Fruit fly (Drosophila melanogaster) whole organism, embryonic: ENCODE data around the gene Cep97.

Experiments
- Adf1 ChIP-seq: fragments of 200-800 bp; sonication (Bioruptor generic); IDR thresholded peaks from 2 replicates; pipeline ENCODE4 v1.3.6; 2022; ENCODE audit warnings: missing biosample characterization, missing genetic modification characterization
- Aef1 ChIP-seq: fragments of 200-800 bp; sonication (Bioruptor generic); IDR thresholded peaks from 3 replicates; pipeline ENCODE4 v1.3.6; 2022; ENCODE audit warnings: missing biosample characterization, missing genetic modification characterization
- Atf3 ChIP-seq: fragments of 200-800 bp; sonication (Bioruptor generic); optimal IDR thresholded peaks from 3 replicates; lab custom pipeline; 2016; ENCODE audit warnings: missing biosample characterization, missing genetic modification characterization
- Blimp-1 ChIP-seq: fragments of 200-800 bp; sonication (Bioruptor generic); optimal IDR thresholded peaks from 3 replicates; lab custom pipeline; 2018; ENCODE audit warnings: missing biosample characterization, missing genetic modification characterization, mild to moderate bottlenecking, moderate library complexity, missing genetic modification reagents
- CG10147 ChIP-seq: fragments of 200-800 bp; sonication (Bioruptor generic); optimal IDR thresholded peaks from 2 replicates; lab custom pipeline; 2019; ENCODE audit warnings: missing biosample characterization, mild to moderate bottlenecking, missing genetic modification characterization, moderate library complexity
- CG11247 ChIP-seq: fragments of 200-800 bp; sonication (Bioruptor generic); IDR thresholded peaks from 2 replicates; pipeline ENCODE4 v1.3.6; 2022; ENCODE audit warnings: missing biosample characterization, missing genetic modification characterization
- CG11504 ChIP-seq: fragments of 200-800 bp; sonication (Bioruptor generic); optimal IDR thresholded peaks from 3 replicates; lab custom pipeline; 2019; ENCODE audit warnings: missing biosample characterization, mild to moderate bottlenecking, missing genetic modification characterization, moderate library complexity
- CG12155 ChIP-seq: fragments of 200-800 bp; sonication (Bioruptor generic); optimal IDR thresholded peaks from 3 replicates; lab custom pipeline; 2016; ENCODE audit warnings: missing biosample characterization, missing genetic modification characterization
- CG12769 ChIP-seq: fragments of 200-800 bp; sonication (Bioruptor generic); optimal IDR thresholded peaks from 2 replicates; lab custom pipeline; 2019; ENCODE audit warnings: missing biosample characterization, mild to moderate bottlenecking, missing genetic modification characterization, moderate library complexity
- CG14667 ChIP-seq: fragments of 200-800 bp; sonication (Bioruptor generic); IDR thresholded peaks from 2 replicates; pipeline ENCODE4 v1.3.6; 2022; ENCODE audit warnings: missing biosample characterization, missing genetic modification characterization
- CG17359 ChIP-seq: fragments of 200-800 bp; sonication (Bioruptor generic); optimal IDR thresholded peaks from 3 replicates; lab custom pipeline; 2018; ENCODE audit warnings: missing biosample characterization, mild to moderate bottlenecking, missing genetic modification characterization, moderate library complexity
- CG17385 ChIP-seq: fragments of 200-800 bp; sonication (Bioruptor generic); optimal IDR thresholded peaks from 3 replicates; lab custom pipeline; 2018; ENCODE audit warnings: missing biosample characterization, mild to moderate bottlenecking, missing genetic modification characterization
- CG17612 ChIP-seq: fragments of 200-800 bp; sonication (Bioruptor generic); IDR thresholded peaks from 2 replicates; pipeline ENCODE4 v1.3.6; 2022; ENCODE audit warnings: missing biosample characterization, missing genetic modification characterization
- CG2120 ChIP-seq: fragments of 200-800 bp; sonication (Bioruptor generic); optimal IDR thresholded peaks from 3 replicates; lab custom pipeline; 2016; ENCODE audit warnings: missing biosample characterization, missing genetic modification characterization
- CG3847 ChIP-seq: fragments of 200-800 bp; sonication (Bioruptor generic); IDR thresholded peaks from 2 replicates; pipeline ENCODE4 v1.3.6; 2022; ENCODE audit warnings: missing biosample characterization, missing genetic modification characterization
- CG7556 ChIP-seq: fragments of 200-800 bp; sonication (Bioruptor generic); optimal IDR thresholded peaks from 2 replicates; lab custom pipeline; 2017; ENCODE audit warnings: missing biosample characterization, mild to moderate bottlenecking, missing genetic modification characterization
- CG7786 ChIP-seq: fragments of 200-800 bp; sonication (Bioruptor generic); optimal IDR thresholded peaks from 2 replicates; lab custom pipeline; 2016; ENCODE audit warnings: missing biosample characterization, missing genetic modification characterization
- CG7839 ChIP-seq: fragments of 200-800 bp; sonication (Bioruptor generic); optimal IDR thresholded peaks from 3 replicates; lab custom pipeline; 2018; ENCODE audit warnings: missing biosample characterization, mild to moderate bottlenecking, missing genetic modification characterization, moderate library complexity
- CG9215 ChIP-seq: fragments of 200-800 bp; sonication (Bioruptor generic); IDR thresholded peaks from 2 replicates; pipeline ENCODE4 v1.3.6; 2022; ENCODE audit warnings: missing biosample characterization, missing genetic modification characterization
- CG9727 ChIP-seq: fragments of 200-800 bp; sonication (Bioruptor generic); optimal IDR thresholded peaks from 3 replicates; lab custom pipeline; 2017; ENCODE audit warnings: missing biosample characterization, mild to moderate bottlenecking, missing genetic modification characterization
- CoRest ChIP-seq: fragments of 200-800 bp; sonication (Bioruptor generic); optimal IDR thresholded peaks from 3 replicates; lab custom pipeline; 2018; ENCODE audit warnings: missing biosample characterization, mild to moderate bottlenecking, missing genetic modification characterization, moderate library complexity
- D19B ChIP-seq: fragments of 200-800 bp; sonication (Bioruptor generic); optimal IDR thresholded peaks from 2 replicates; lab custom pipeline; 2017; ENCODE audit warnings: missing biosample characterization, mild to moderate bottlenecking, missing genetic modification characterization
- Dbx ChIP-seq: fragments of 200-800 bp; sonication (Bioruptor generic); IDR thresholded peaks from 3 replicates; pipeline ENCODE4 v1.3.6; 2022; ENCODE audit warnings: missing biosample characterization, missing genetic modification characterization
- Deaf1 ChIP-seq: fragments of 200-800 bp; optimal IDR thresholded peaks from 3 replicates; lab custom pipeline; 2019; ENCODE audit warnings: missing biosample characterization, mild to moderate bottlenecking, missing genetic modification characterization, moderate library complexity
- Dip3 ChIP-seq: fragments of 200-800 bp; sonication (Bioruptor generic); optimal IDR thresholded peaks from 3 replicates; lab custom pipeline; 2016; ENCODE audit warnings: missing biosample characterization, missing genetic modification characterization
- Fer1 ChIP-seq: fragments of 200-800 bp; sonication (Bioruptor generic); optimal IDR thresholded peaks from 2 replicates; lab custom pipeline; 2017; ENCODE audit warnings: missing biosample characterization, mild to moderate bottlenecking, missing genetic modification characterization
- GATAe ChIP-seq: fragments of 200-800 bp; sonication (Bioruptor generic); conservative IDR thresholded peaks from 2 replicates; pipeline ENCODE4 v1.3.6; 2022; ENCODE audit warnings: missing biosample characterization, missing genetic modification characterization
- HmgZ ChIP-seq: fragments of 200-800 bp; sonication (Bioruptor generic); optimal IDR thresholded peaks from 2 replicates; lab custom pipeline; 2018; ENCODE audit warnings: missing biosample characterization, mild to moderate bottlenecking, missing genetic modification characterization
- Hsf ChIP-seq: fragments of 200-800 bp; sonication (Bioruptor generic); optimal IDR thresholded peaks from 3 replicates; lab custom pipeline; 2016; ENCODE audit warnings: missing biosample characterization, missing genetic modification characterization
- PHDP ChIP-seq: fragments of 200-800 bp; sonication (Bioruptor generic); optimal IDR thresholded peaks from 3 replicates; lab custom pipeline; 2018; ENCODE audit warnings: missing biosample characterization, mild to moderate bottlenecking, missing genetic modification characterization, moderate library complexity
- Pdp1 ChIP-seq, 2 experiments: fragments of 200-800 bp; sonication (Bioruptor generic); optimal IDR thresholded peaks; 3 replicates each; lab custom pipeline; 2016; ENCODE audit warnings: missing biosample characterization in 2 of 2, missing genetic modification characterization in 2 of 2, mild to moderate bottlenecking in 1 of 2, moderate library complexity in 1 of 2
- Taf1 ChIP-seq: fragments of 200-800 bp; sonication (Bioruptor generic); IDR thresholded peaks from 2 replicates; pipeline ENCODE4 v1.3.6; 2022; ENCODE audit warnings: missing biosample characterization, missing genetic modification characterization
- Xbp1 ChIP-seq: fragments of 200-800 bp; sonication (Bioruptor generic); optimal IDR thresholded peaks from 3 replicates; lab custom pipeline; 2016; ENCODE audit warnings: missing biosample characterization, mild to moderate bottlenecking, missing genetic modification characterization
- al ChIP-seq: fragments of 200-800 bp; sonication (Bioruptor generic); IDR thresholded peaks from 2 replicates; pipeline ENCODE4 v1.3.6; 2022; ENCODE audit warnings: missing biosample characterization, missing genetic modification characterization
- cas ChIP-seq: fragments of 200-800 bp; sonication (Bioruptor generic); IDR thresholded peaks from 2 replicates; pipeline ENCODE4 v1.3.6; 2022; ENCODE audit warnings: missing biosample characterization, missing genetic modification characterization
- fd3F ChIP-seq: fragments of 200-800 bp; sonication (Bioruptor generic); optimal IDR thresholded peaks from 2 replicates; lab custom pipeline; 2018; ENCODE audit warnings: missing biosample characterization, mild to moderate bottlenecking, missing genetic modification characterization, moderate library complexity
- gce ChIP-seq: fragments of 200-800 bp; sonication (Bioruptor generic); IDR thresholded peaks from 3 replicates; pipeline ENCODE4 v1.3.6; 2022; ENCODE audit warnings: missing biosample characterization, missing genetic modification characterization
- gem ChIP-seq: fragments of 200-800 bp; sonication (Bioruptor generic); optimal IDR thresholded peaks from 2 replicates; lab custom pipeline; 2019; ENCODE audit warnings: missing biosample characterization, mild to moderate bottlenecking, missing genetic modification characterization, moderate library complexity
- lilli ChIP-seq: fragments of 200-800 bp; sonication (Bioruptor generic); optimal IDR thresholded peaks from 3 replicates; lab custom pipeline; 2016; ENCODE audit warnings: missing biosample characterization, missing genetic modification characterization
- pan ChIP-seq, 4 experiments: fragments of >200 bp in 3 of 4; fragments of 200-800 bp in 1 of 4; sonication (Bioruptor generic) in 1 of 4; optimal IDR thresholded peaks in 3 of 4; IDR thresholded peaks in 1 of 4; 2 replicates each; pipeline versions ENCODE4 v1.3.6 to Lab custom; 2017 to 2022; ENCODE audit warnings: missing biosample characterization in 2 of 4, missing genetic modification characterization in 2 of 4, mixed read lengths in 1 of 4
- pho ChIP-seq: fragments of 200-800 bp; sonication (Bioruptor generic); optimal IDR thresholded peaks from 2 replicates; lab custom pipeline; 2016; ENCODE audit warnings: missing biosample characterization, missing genetic modification characterization
- prd ChIP-seq, 3 experiments: fragments of >200 bp in 2 of 3; fragments of 200-800 bp in 1 of 3; sonication (Bioruptor generic) in 1 of 3; optimal IDR thresholded peaks in 2 of 3; IDR thresholded peaks in 1 of 3; 2 replicates in 2 of 3; 3 replicates in 1 of 3; pipeline versions ENCODE4 v1.3.6 to Lab custom; 2017 to 2022; ENCODE audit warnings: missing biosample characterization in 1 of 3, missing genetic modification characterization in 1 of 3
- repo ChIP-seq: fragments of 200-800 bp; sonication (Bioruptor generic); optimal IDR thresholded peaks from 2 replicates; lab custom pipeline; 2016; ENCODE audit warnings: missing biosample characterization, missing genetic modification characterization
- row ChIP-seq: fragments of 200-800 bp; sonication (Bioruptor generic); IDR thresholded peaks from 3 replicates; pipeline ENCODE4 v1.3.6; 2022; ENCODE audit warnings: missing biosample characterization, missing genetic modification characterization
- sens ChIP-seq: fragments of 200-800 bp; sonication (Bioruptor generic); peaks from one replicate; lab custom pipeline; 2016; ENCODE audit warnings: missing biosample characterization, missing genetic modification characterization
- sens-2 ChIP-seq: fragments of 200-800 bp; sonication (Bioruptor generic); IDR thresholded peaks from 2 replicates; pipeline ENCODE4 v1.3.6; 2022; ENCODE audit warnings: missing biosample characterization, missing genetic modification characterization
- slbo ChIP-seq: fragments of 200-800 bp; sonication (Bioruptor generic); IDR thresholded peaks from 2 replicates; pipeline ENCODE4 v1.3.6; 2022; ENCODE audit warnings: missing biosample characterization, missing genetic modification characterization
- sob ChIP-seq: fragments of 200-800 bp; sonication (Bioruptor generic); IDR thresholded peaks from 2 replicates; pipeline ENCODE4 v1.3.6; 2022; ENCODE audit warnings: missing biosample characterization, missing genetic modification characterization
- unpg ChIP-seq: fragments of 200-800 bp; sonication (Bioruptor generic); optimal IDR thresholded peaks from 3 replicates; lab custom pipeline; 2018; ENCODE audit warnings: missing biosample characterization, mild to moderate bottlenecking, missing genetic modification characterization, moderate library complexity

Cep97 gene

DNA sequence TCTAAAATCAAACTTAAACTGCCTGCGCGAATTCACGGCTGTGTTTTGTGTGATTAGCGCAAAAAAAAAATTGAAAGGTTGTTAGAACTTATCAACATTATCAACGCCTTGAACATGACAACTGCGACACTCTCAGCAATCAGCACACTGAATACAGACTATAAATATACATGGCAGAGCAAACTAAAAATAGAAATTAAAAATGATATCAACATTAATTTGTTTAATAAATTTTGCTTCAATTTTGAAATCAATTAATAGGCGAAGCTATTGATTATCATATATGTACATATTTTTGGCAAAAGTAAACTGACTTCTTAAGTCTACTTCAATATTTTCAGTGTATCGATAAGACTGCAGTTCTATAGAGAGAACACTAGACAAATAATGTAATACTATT lies 12.6 kb downstream of the Cep97 start (continued):
- TF ChIP-seq cas (GFP tag; lab: Robert Waterston, UW) (0 out of 2 replicates have a peak, but pooled peaks have one; percentile 17), GATAe (GFP tag; lab: Robert Waterston, UW) (peak; percentile 89), CG2120 (peak; percentile 63), Hsf (GFP tag; lab: Kevin White, UChicago) (peak; percentile 26), CG17612 (GFP tag; lab: Robert Waterston, UW) (0 out of 2 replicates have a peak, but pooled peaks have one; percentile 18), Deaf1 (tag; lab: Kevin White, UChicago) (no peak), CG9727 (GFP tag; lab: Kevin White, UChicago) (peak; percentile 60), CG12155 (GFP tag; lab: Kevin White, UChicago) (peak; percentile 52), CG17385 (no peak), Dbx (GFP tag; lab: Robert Waterston, UW) (peak; percentile 75; the same call in 2 of the 3 replicates), Taf1 (GFP tag; lab: Robert Waterston, UW) (peak; percentile 63), slbo (GFP tag; lab: Robert Waterston, UW) (peak; percentile 49), unpg (peak; percentile 16), Blimp-1 (peak; percentile 27), HmgZ (tag; lab: Kevin White, UChicago) (peak; percentile 47), gem (tag; lab: Kevin White, UChicago) (peak; percentile 31), CG7839 (peak; percentile 66), fd3F (GFP tag; lab: Kevin White, UChicago) (peak; percentile 52), CG7556 (GFP tag; lab: Kevin White, UChicago) (peak; percentile 2), prd (optimal IDR thresholded peaks at IDR 0.05; lab: Kevin White, UChicago) (no peak), prd (GFP tag; IDR thresholded peaks at IDR 0.05; lab: Robert Waterston, UW) (peak; percentile 45; the same call in 1 of the 3 replicates), repo (GFP tag; lab: Kevin White, UChicago) (no peak), sens-2 (GFP tag; lab: Robert Waterston, UW) (no peak), Atf3 (no peak), al (GFP tag; lab: Robert Waterston, UW) (peak; percentile 59; the same call in 1 of the 2 replicates), sens (peak; percentile 55), Dip3 (GFP tag; lab: Kevin White, UChicago) (peak; percentile 48), row (peak; percentile 30; the same call in 2 of the 3 replicates), sob (GFP tag; lab: Robert Waterston, UW) (no peak), CoRest (tag; lab: Kevin White, UChicago) (peak; percentile 47), D19B (GFP tag; lab: Kevin White, UChicago) (peak; percentile 26), CG11504 (tag; lab: Kevin White, UChicago) (peak; percentile 47), CG9215 (GFP tag; lab: Robert Waterston, UW) (peak; percentile 57), Pdp1 (GFP tag; optimal IDR thresholded peaks at IDR 0.05; lab: Kevin White, UChicago) (peak in 1 of 2 experiments; percentile 7), CG14667 (0 out of 2 replicates have a peak, but pooled peaks have one; percentile 17), CG7786 (GFP tag; lab: Kevin White, UChicago) (no peak), CG12769 (tag; lab: Kevin White, UChicago) (peak; percentile 37), Aef1 (GFP tag; lab: Robert Waterston, UW) (peak; percentile 43; the same call in 1 of the 3 replicates), Xbp1 (GFP tag; lab: Kevin White, UChicago) (peak; percentile 25), CG17359 (tag; lab: Kevin White, UChicago) (peak; percentile 34), pho (GFP tag; lab: Kevin White, UChicago) (no peak), gce (no peak), CG3847 (GFP tag; lab: Robert Waterston, UW) (peak; percentile 33; the same call in 1 of the 2 replicates), pan (optimal IDR thresholded peaks at IDR 0.05; lab: Kevin White, UChicago) (no peak), pan (GFP tag; optimal IDR thresholded peaks at IDR 0.05 in 1 of 2, IDR thresholded peaks at IDR 0.05 in 1 of 2) (peak in 1 of 2 experiments; percentile 25), CG10147 (GFP tag; lab: Kevin White, UChicago) (peak; percentile 24), Adf1 (peak; percentile 19; the same call in 1 of the 2 replicates), CG11247 (GFP tag; lab: Robert Waterston, UW) (no peak), PHDP (tag; lab: Kevin White, UChicago) (peak; percentile 1), Fer1 (peak; percentile 53), lilli (GFP tag; lab: Kevin White, UChicago) (peak; percentile 35)
